Fruit fly (Drosophila melanogaster): ENCODE results near the gene mthl8.

DNA sequence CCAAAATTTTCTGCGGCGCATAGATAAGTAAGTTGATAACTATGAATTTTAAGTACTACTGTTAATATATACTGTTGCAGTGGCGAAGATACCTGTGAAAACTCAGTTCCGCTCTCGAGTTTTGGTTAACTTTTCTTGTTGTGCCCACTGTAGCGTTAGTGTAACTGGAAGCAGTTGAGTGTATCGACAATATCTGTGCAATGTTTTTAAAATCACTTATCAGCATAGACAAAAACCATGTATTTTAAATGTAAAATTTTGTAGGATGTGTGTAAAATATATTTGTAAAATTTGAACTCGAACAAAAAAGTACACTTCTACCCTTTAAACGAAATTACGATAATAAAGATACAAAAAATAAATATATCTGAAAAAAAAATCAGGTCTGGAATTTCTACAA lies 3.7 kb downstream of the mthl8 start:
- no peak for TF ChIP-seq CG11617 (GFP tag; optimal IDR thresholded peaks at IDR 0.05)
- no peak for TF ChIP-seq kay (GFP tag; ENCODE audit: borderline replicate concordance)
- no peak for TF ChIP-seq pad (GFP tag; optimal IDR thresholded peaks at IDR 0.05)

Data from whole organism, adult.